Fruit fly (Drosophila melanogaster) whole organism, pupa: ENCODE results near the gene Meltrin.
A peak's percentile ranks its signal among the peaks of the same experiment; 100 is the strongest.

Experiments
- CG10348 ChIP-seq: fragments of 200-800 bp; sonication (Bioruptor generic); IDR thresholded peaks from 2 replicates; pipeline ENCODE4 v1.3.6; 2022; ENCODE audit warnings: missing biosample characterization, missing genetic modification characterization
- CG12605 ChIP-seq: fragments of 200-800 bp; sonication (Bioruptor generic); IDR thresholded peaks from 2 replicates; pipeline ENCODE4 v1.3.6; 2022; ENCODE audit warnings: missing biosample characterization, missing genetic modification characterization
- CG13204 ChIP-seq: fragments of 200-800 bp; sonication (Bioruptor generic); optimal IDR thresholded peaks from 2 replicates; lab custom pipeline; 2018; ENCODE audit warnings: missing biosample characterization, mild to moderate bottlenecking, missing genetic modification characterization, moderate library complexity
- CG14655 ChIP-seq: fragments of 200-800 bp; sonication (Bioruptor generic); optimal IDR thresholded peaks from 3 replicates; lab custom pipeline; 2017; ENCODE audit warnings: mild to moderate bottlenecking, missing biosample characterization, missing genetic modification reagents, missing genetic modification characterization
- CG15710 ChIP-seq: fragments of 200-800 bp; sonication (Bioruptor generic); optimal IDR thresholded peaks from 2 replicates; lab custom pipeline; 2018; ENCODE audit warnings: missing biosample characterization, mild to moderate bottlenecking, missing genetic modification characterization, moderate library complexity
- CG17806 ChIP-seq: fragments of 200-800 bp; sonication (Bioruptor generic); optimal IDR thresholded peaks from 2 replicates; lab custom pipeline; 2018; ENCODE audit warnings: missing biosample characterization, mild to moderate bottlenecking, missing genetic modification characterization, moderate library complexity
- CG32121 ChIP-seq: fragments of 200-800 bp; sonication (Bioruptor generic); IDR thresholded peaks from 2 replicates; pipeline ENCODE4 v1.3.6; 2022; ENCODE audit warnings: missing biosample characterization, missing genetic modification characterization
- CG34367 ChIP-seq: fragments of 200-800 bp; sonication (Bioruptor generic); optimal IDR thresholded peaks from 2 replicates; lab custom pipeline; 2018; ENCODE audit warnings: missing biosample characterization, mild to moderate bottlenecking, missing genetic modification characterization
- CG4496 ChIP-seq: fragments of 200-800 bp; sonication (Bioruptor generic); IDR thresholded peaks from 3 replicates; pipeline ENCODE4 v1.3.6; 2022; ENCODE audit warnings: missing biosample characterization, missing genetic modification characterization
- CG8159 ChIP-seq: fragments of 200-800 bp; sonication (Bioruptor generic); optimal IDR thresholded peaks from 3 replicates; lab custom pipeline; 2018; ENCODE audit warnings: missing biosample characterization, mild to moderate bottlenecking, missing genetic modification characterization, moderate library complexity
- CG8301 ChIP-seq: fragments of 200-800 bp; sonication (Bioruptor generic); optimal IDR thresholded peaks from 2 replicates; lab custom pipeline; 2018; ENCODE audit warnings: missing biosample characterization, mild to moderate bottlenecking, missing genetic modification characterization
- CG9948 ChIP-seq: fragments of 200-800 bp; sonication (Bioruptor generic); optimal IDR thresholded peaks from 2 replicates; lab custom pipeline; 2018; ENCODE audit warnings: missing biosample characterization, mild to moderate bottlenecking, missing genetic modification characterization, moderate library complexity
- D1 ChIP-seq: fragments of 200-800 bp; sonication (Bioruptor generic); optimal IDR thresholded peaks from 2 replicates; lab custom pipeline; 2018; ENCODE audit warnings: missing biosample characterization, mild to moderate bottlenecking, missing genetic modification characterization, moderate library complexity
- EcR ChIP-seq: fragments of 200-800 bp; sonication (Bioruptor generic); optimal IDR thresholded peaks from 3 replicates; lab custom pipeline; 2019; ENCODE audit warnings: missing biosample characterization, missing genetic modification characterization, mild to moderate bottlenecking, moderate library complexity, missing genetic modification reagents
- Ets98B ChIP-seq: fragments of 200-800 bp; sonication (Bioruptor generic); IDR thresholded peaks from 2 replicates; pipeline ENCODE4 v1.3.6; 2022; ENCODE audit warnings: missing biosample characterization, missing genetic modification characterization
- Pif1A ChIP-seq: fragments of 200-800 bp; sonication (Bioruptor generic); optimal IDR thresholded peaks from 3 replicates; lab custom pipeline; 2016; ENCODE audit warnings: missing biosample characterization, missing genetic modification characterization
- Pif1B ChIP-seq: fragments of 200-800 bp; sonication (Bioruptor generic); optimal IDR thresholded peaks from 3 replicates; lab custom pipeline; 2016; ENCODE audit warnings: missing biosample characterization, missing genetic modification characterization
- Snoo ChIP-seq: fragments of 200-800 bp; sonication (Bioruptor generic); optimal IDR thresholded peaks from 3 replicates; lab custom pipeline; 2017; ENCODE audit warnings: missing biosample characterization, mild to moderate bottlenecking, missing genetic modification characterization, inconsistent platforms
- fd96Ca ChIP-seq: fragments of 200-800 bp; sonication (Bioruptor generic); IDR thresholded peaks from 3 replicates; pipeline ENCODE4 v1.3.6; 2022; ENCODE audit warnings: missing biosample characterization, missing genetic modification characterization
- gl ChIP-seq: fragments of 200-800 bp; sonication (Bioruptor generic); optimal IDR thresholded peaks from 2 replicates; lab custom pipeline; 2018; ENCODE audit warnings: missing biosample characterization, mild to moderate bottlenecking, missing genetic modification characterization
- rn ChIP-seq: fragments of 200-800 bp; sonication (Bioruptor generic); IDR thresholded peaks from 2 replicates; pipeline ENCODE4 v1.3.6; 2022; ENCODE audit warnings: missing biosample characterization, missing genetic modification characterization

The Meltrin gene

DNA sequence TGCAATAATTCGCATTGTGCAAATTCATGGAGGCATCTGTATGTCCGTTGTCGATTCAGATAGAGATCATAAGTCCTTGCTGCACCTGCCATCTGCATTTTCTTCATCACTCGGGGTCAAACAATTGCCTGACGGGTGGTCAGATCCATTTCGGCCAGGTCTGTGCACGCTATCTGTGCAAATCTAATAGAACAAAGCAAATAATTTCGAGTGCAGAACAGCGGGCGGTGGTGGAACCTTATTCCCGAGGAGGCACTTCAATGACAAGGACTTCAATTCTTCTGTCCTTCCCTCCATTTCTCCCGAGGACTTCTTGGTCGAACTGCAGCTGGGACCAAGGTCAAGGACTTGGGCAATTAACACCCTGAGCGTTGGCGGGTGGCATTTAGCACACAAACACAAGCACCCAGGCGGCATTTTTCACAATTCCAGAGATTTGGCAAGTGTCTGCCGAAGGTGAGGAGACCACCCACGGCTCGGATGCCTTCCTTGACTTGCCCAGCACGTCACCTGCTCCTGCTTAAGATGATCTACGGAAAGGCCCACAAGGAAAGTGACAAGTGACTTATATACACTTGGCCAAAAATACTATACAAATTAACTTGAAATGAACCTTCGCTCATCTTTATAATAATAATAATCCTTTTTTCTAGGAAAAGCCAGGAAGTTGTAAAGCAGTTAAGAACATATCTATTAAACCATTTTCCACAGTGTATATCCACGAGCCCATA lies 17.5 kb downstream of the Meltrin start:
- TF ChIP-seq CG10348 (GFP tag; lab: Robert Waterston, UW) (no peak), fd96Ca (0 out of 3 replicates have a peak, but pooled peaks have one; percentile 20)

DNA sequence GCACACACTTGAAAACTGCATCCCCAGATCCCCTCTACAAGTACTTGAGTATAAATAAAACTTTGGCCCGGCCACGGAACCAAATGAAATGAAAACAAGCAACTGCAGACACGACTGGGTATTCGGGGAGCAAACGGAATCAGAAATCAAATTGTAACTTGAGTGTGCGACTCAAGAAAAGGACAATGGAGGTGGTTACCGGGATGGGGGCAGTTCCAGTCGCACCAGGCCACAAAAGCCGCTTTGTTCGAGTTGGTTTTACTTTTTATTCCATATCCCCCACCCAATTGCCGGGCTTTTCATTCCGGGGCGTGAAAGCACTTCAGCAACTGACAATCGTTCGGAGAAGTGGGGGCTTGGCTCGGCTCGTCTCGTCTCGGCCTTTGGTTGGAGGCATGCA lies 19.3 kb downstream of the Meltrin start:
- TF ChIP-seq EcR (GFP tag; lab: Kevin White, UChicago) = peak; percentile 57
- no peak for TF ChIP-seq CG8301 (tag; lab: Kevin White, UChicago)
- TF ChIP-seq fd96Ca = 0 out of 3 replicates have a peak, but pooled peaks have one; percentile 30
- no peak for TF ChIP-seq Ets98B (GFP tag; lab: Robert Waterston, UW)
- no peak for TF ChIP-seq CG14655 (GFP tag; lab: Kevin White, UChicago)
- TF ChIP-seq CG4496 (GFP tag; lab: Robert Waterston, UW) = no peak
- TF ChIP-seq CG8159 = peak; percentile 15

DNA sequence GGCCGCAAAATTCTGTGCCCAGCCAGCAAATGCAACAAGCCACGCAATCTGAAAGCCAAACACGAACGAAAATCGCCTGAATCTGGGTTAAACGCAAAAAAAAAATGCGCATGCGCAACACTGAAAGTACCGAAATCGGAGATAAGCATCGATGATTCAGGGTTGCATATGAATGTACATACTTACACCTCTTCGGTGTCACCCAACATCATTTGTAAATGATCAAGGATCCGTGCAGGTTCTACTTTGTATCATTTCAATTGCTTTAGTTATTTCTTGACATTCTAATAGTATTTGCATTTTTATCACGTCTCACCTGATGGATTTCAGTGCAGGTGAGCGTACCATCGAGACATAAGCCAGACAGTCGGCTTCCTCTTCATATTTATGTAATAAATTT lies 20.0 kb downstream of the Meltrin start:
- TF ChIP-seq CG10348 (GFP tag; lab: Robert Waterston, UW) = no peak
- peak; percentile 8 for TF ChIP-seq CG14655 (GFP tag; lab: Kevin White, UChicago)

DNA sequence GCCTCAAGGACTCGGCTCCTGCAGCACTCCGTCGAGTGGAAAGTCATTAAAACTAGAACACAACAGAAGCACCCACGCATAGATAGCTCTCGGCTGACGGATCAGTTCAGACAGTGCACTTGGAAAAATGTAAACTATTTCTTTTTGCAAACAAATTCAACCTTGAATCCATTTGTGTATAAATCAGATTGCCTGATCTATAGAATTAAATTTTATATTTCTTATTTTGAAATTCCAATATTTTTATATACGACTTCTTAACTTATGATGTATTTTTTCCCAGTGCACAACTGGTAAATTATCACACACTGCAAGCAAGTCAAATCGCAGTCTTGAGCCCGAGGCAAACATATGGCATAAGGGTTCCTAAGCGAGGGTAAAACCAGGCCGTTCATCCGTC lies 22.3 kb downstream of the Meltrin start:
- peak; percentile 70 for TF ChIP-seq CG8159
- no peak for TF ChIP-seq EcR (GFP tag; lab: Kevin White, UChicago)
- TF ChIP-seq CG32121 (GFP tag; lab: Robert Waterston, UW) = peak; percentile 83
- peak; percentile 57; the same call in 1 of the 2 replicates for TF ChIP-seq CG12605 (GFP tag; lab: Robert Waterston, UW)
- TF ChIP-seq D1 (tag; lab: Kevin White, UChicago) = no peak
- TF ChIP-seq Ets98B (GFP tag; lab: Robert Waterston, UW) = peak; percentile 48
- peak; percentile 45 for TF ChIP-seq Pif1A (GFP tag; lab: Kevin White, UChicago)
- TF ChIP-seq CG34367 (tag; lab: Kevin White, UChicago) = peak; percentile 32
- TF ChIP-seq Pif1B = peak; percentile 35
- peak; percentile 71 for TF ChIP-seq CG17806 (tag; lab: Kevin White, UChicago)
- TF ChIP-seq fd96Ca = 0 out of 3 replicates have a peak, but pooled peaks have one; percentile 34
- TF ChIP-seq CG14655 (GFP tag; lab: Kevin White, UChicago) = peak; percentile 58
- peak; percentile 72 for TF ChIP-seq CG4496 (GFP tag; lab: Robert Waterston, UW)
- peak; percentile 65 for TF ChIP-seq Snoo (tag; lab: Kevin White, UChicago)
- TF ChIP-seq CG8301 (tag; lab: Kevin White, UChicago) = peak; percentile 42
- no peak for TF ChIP-seq CG10348 (GFP tag; lab: Robert Waterston, UW)
- TF ChIP-seq gl (tag; lab: Kevin White, UChicago) = peak; percentile 4
- TF ChIP-seq CG15710 (tag; lab: Kevin White, UChicago) = peak; percentile 65
- no peak for TF ChIP-seq CG13204
- TF ChIP-seq CG9948 (tag; lab: Kevin White, UChicago) = peak; percentile 64
- TF ChIP-seq rn (GFP tag; lab: Robert Waterston, UW) = peak; percentile 34; the same call in 1 of the 2 replicates
- TF ChIP-seq, all 21 proteins: peak for 17

DNA sequence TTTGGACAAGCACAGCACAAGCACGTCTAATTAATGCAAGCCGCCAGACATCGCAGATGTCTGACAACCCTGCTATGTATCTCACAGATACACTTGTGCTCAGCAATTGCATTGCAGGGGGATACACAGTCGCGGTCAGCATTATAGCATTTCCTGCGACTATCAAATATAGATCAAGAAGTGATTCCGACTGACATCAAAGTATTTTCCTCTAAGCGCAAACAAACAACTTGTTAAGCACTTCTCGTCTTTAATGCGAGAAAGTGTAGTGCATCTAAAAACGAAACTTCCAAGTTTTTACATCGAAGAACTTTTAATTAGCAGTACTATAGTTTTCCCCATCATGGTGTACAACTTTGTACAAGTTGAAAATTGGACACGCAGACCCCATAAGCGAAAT lies 24.2 kb downstream of the Meltrin start:
- TF ChIP-seq CG9948 (tag; lab: Kevin White, UChicago) (peak; percentile 65), CG10348 (GFP tag; lab: Robert Waterston, UW) (no peak), fd96Ca (peak; percentile 72), CG15710 (tag; lab: Kevin White, UChicago) (peak; percentile 66), CG4496 (GFP tag; lab: Robert Waterston, UW) (peak; percentile 60; the same call in 1 of the 3 replicates), CG34367 (tag; lab: Kevin White, UChicago) (peak; percentile 53), Pif1B (peak; percentile 60), Ets98B (GFP tag; lab: Robert Waterston, UW) (no peak), EcR (GFP tag; lab: Kevin White, UChicago) (no peak), rn (GFP tag; lab: Robert Waterston, UW) (no peak), CG13204 (no peak), CG14655 (GFP tag; lab: Kevin White, UChicago) (no peak), gl (tag; lab: Kevin White, UChicago) (no peak), CG8159 (peak; percentile 70), Pif1A (GFP tag; lab: Kevin White, UChicago) (no peak), CG8301 (tag; lab: Kevin White, UChicago) (no peak), Snoo (tag; lab: Kevin White, UChicago) (peak; percentile 40), CG17806 (tag; lab: Kevin White, UChicago) (peak; percentile 68), D1 (tag; lab: Kevin White, UChicago) (no peak), CG12605 (GFP tag; lab: Robert Waterston, UW) (no peak), CG32121 (GFP tag; lab: Robert Waterston, UW) (no peak)

DNA sequence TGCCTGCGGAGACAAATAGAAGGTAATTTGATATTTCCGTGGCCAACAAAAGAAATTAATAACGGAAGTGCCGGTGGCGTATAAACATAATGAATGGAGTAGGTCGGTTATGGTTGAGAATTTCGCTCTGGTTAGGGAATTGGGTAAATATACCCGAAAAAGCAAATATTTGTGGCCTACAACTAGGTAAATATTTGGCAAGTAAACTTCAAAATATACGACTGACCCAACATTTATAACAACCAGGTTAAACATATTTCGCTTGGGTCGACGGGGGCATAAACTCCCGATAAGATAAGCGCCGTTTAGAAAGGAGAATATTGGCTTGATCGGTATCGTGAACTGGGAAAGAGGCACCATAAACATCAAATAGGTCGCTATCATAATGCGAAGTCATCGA lies 26.3 kb downstream of the Meltrin start:
- TF ChIP-seq Ets98B (GFP tag; lab: Robert Waterston, UW) = no peak
- TF ChIP-seq CG32121 (GFP tag; lab: Robert Waterston, UW) = no peak
- TF ChIP-seq CG10348 (GFP tag; lab: Robert Waterston, UW) = no peak
- TF ChIP-seq rn (GFP tag; lab: Robert Waterston, UW) = no peak
- no peak for TF ChIP-seq CG12605 (GFP tag; lab: Robert Waterston, UW)
- TF ChIP-seq, all 21 proteins: peak for 0
